Worm (Caenorhabditis elegans) whole organism, early embryonic: Measurements from ENCODE around the gene mlc-3.

Experiments
- B0310.2 ChIP-seq: sonication (generic microtip); optimal IDR thresholded peaks from 2 replicates; lab custom pipeline; 2016; ENCODE audit warnings: mild to moderate bottlenecking, missing genetic modification characterization, missing compliant biosample characterization
- ama-1 ChIP-seq: fragments of 150-350 bp; optimal IDR thresholded peaks from 2 replicates; lab custom pipeline; 2014
- ceh-13 ChIP-seq: fragments of 200-800 bp; sonication (Bioruptor generic); optimal IDR thresholded peaks from 2 replicates; lab custom pipeline; 2018; ENCODE audit warnings: mild to moderate bottlenecking, missing genetic modification characterization, missing compliant biosample characterization
- ceh-36 ChIP-seq: sonication (generic microtip); optimal IDR thresholded peaks from 2 replicates; lab custom pipeline; 2016; ENCODE audit warnings: missing genetic modification characterization, inconsistent platforms, missing compliant biosample characterization
- ets-7 ChIP-seq: sonication (generic microtip); optimal IDR thresholded peaks from 2 replicates; lab custom pipeline; 2016; ENCODE audit warnings: missing genotype, missing genetic modification characterization, missing compliant biosample characterization
- flt-1 ChIP-seq: fragments of 200-800 bp; sonication (Bioruptor generic); IDR thresholded peaks from 2 replicates; pipeline ENCODE4 v1.3.6; 2022; ENCODE audit warnings: missing genetic modification characterization, missing compliant biosample characterization
- hmbx-1 ChIP-seq: sonication (generic microtip); optimal IDR thresholded peaks from 2 replicates; lab custom pipeline; 2016; ENCODE audit warnings: mild to moderate bottlenecking, missing genetic modification characterization, missing compliant biosample characterization
- hmg-4 ChIP-seq: fragments of 200-800 bp; sonication (Bioruptor generic); optimal IDR thresholded peaks from 2 replicates; lab custom pipeline; 2018; ENCODE audit warnings: mild to moderate bottlenecking, missing genetic modification characterization, missing compliant biosample characterization
- scrt-1 ChIP-seq: fragments of 200-800 bp; sonication (Bioruptor generic); IDR thresholded peaks from 2 replicates; pipeline ENCODE4 v1.3.6; 2022; ENCODE audit warnings: missing genetic modification characterization, missing compliant biosample characterization
- sea-1 ChIP-seq: fragments of 200-800 bp; sonication (Bioruptor generic); conservative IDR thresholded peaks from 2 replicates; pipeline ENCODE4 v1.3.6; 2022; ENCODE audit warnings: missing genetic modification characterization, missing compliant biosample characterization

DNA sequence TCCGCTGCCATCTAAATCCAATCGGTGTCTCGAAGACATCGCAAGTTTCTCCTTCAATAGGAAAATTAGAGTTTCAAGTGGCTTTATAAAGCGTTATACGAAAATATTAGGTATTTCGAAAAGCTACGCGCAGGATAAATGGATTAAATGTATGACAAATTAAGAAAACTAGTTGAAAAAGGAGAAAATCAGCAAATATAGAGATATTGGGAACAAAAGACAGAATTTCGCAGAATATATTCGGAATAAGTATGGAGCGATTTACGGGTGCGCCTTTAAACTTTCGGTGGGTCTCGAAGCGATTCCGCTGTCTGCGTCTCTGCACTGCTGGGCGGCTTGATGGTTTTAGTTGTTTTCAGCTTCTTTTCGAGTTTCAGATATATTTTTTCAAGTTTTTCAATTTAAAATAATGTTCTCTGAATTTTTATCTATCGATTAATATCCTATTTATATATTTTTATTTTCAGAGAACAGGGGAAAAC, 26.9 kb downstream of the mlc-3 start, which contains the start of the genes ddx-15 and ucr-1:
- TF ChIP-seq ets-7 (tag; lab: Kevin White, UChicago) (no peak), ceh-36 (tag; lab: Kevin White, UChicago) (no peak), flt-1 (GFP tag; lab: Robert Waterston, UW) (no peak), hmg-4 (GFP tag; lab: Kevin White, UChicago) (no peak), ama-1 (lab: Kevin White, UChicago) (no peak), hmbx-1 (tag; lab: Kevin White, UChicago) (no peak), B0310.2 (tag; lab: Kevin White, UChicago) (no peak), scrt-1 (GFP tag; lab: Robert Waterston, UW) (no peak), ceh-13 (GFP tag; lab: Kevin White, UChicago) (no peak), sea-1 (GFP tag; lab: Robert Waterston, UW) (no peak)
